Worm (Caenorhabditis elegans) whole organism, late embryonic: ENCODE results near the gene msp-32.

Experiments used
- ama-1 ChIP-seq: fragments of 150-350 bp; optimal IDR thresholded peaks from 2 replicates; lab custom pipeline; 2014
- ceh-2 ChIP-seq: sonication (generic microtip); optimal IDR thresholded peaks from 2 replicates; lab custom pipeline; 2016; ENCODE audit warnings: missing genotype, missing genetic modification characterization, missing compliant biosample characterization
- ceh-30 ChIP-seq: fragments of 150-350 bp; optimal IDR thresholded peaks from 2 replicates; lab custom pipeline; 2014; ENCODE audit warnings: missing biosample characterization, missing genetic modification characterization
- dve-1 ChIP-seq: sonication (generic microtip); optimal IDR thresholded peaks from 2 replicates; lab custom pipeline; 2017; ENCODE audit warnings: antibody characterized with exemption, mild to moderate bottlenecking, missing genetic modification characterization, missing compliant biosample characterization
- ets-4 ChIP-seq: sonication (generic microtip); optimal IDR thresholded peaks from 2 replicates; lab custom pipeline; 2016; ENCODE audit warnings: missing genetic modification characterization, missing compliant biosample characterization
- fkh-10 ChIP-seq: fragments of 150-350 bp; optimal IDR thresholded peaks from 2 replicates; lab custom pipeline; 2014; ENCODE audit warnings: missing biosample characterization, missing genetic modification reagents, missing genetic modification characterization
- hlh-8 ChIP-seq: sonication (generic microtip); optimal IDR thresholded peaks from 2 replicates; lab custom pipeline; 2016; ENCODE audit warnings: missing genotype, missing genetic modification characterization, missing compliant biosample characterization
- lim-6 ChIP-seq: sonication (generic microtip); optimal IDR thresholded peaks from 2 replicates; lab custom pipeline; 2016; ENCODE audit warnings: missing genetic modification characterization, missing compliant biosample characterization
- lin-11 ChIP-seq: fragments of 200-800 bp; sonication (Bioruptor generic); optimal IDR thresholded peaks from 2 replicates; lab custom pipeline; 2018; ENCODE audit warnings: mild to moderate bottlenecking, missing genetic modification characterization, missing compliant biosample characterization
- odd-2 ChIP-seq: sonication (generic microtip); optimal IDR thresholded peaks from 2 replicates; lab custom pipeline; 2017; ENCODE audit warnings: antibody characterized with exemption, mild to moderate bottlenecking, missing genetic modification characterization, missing compliant biosample characterization
- tbx-7 ChIP-seq: sonication (generic microtip); optimal IDR thresholded peaks from 2 replicates; lab custom pipeline; 2016; ENCODE audit warnings: missing genotype, missing genetic modification characterization, missing compliant biosample characterization

DNA sequence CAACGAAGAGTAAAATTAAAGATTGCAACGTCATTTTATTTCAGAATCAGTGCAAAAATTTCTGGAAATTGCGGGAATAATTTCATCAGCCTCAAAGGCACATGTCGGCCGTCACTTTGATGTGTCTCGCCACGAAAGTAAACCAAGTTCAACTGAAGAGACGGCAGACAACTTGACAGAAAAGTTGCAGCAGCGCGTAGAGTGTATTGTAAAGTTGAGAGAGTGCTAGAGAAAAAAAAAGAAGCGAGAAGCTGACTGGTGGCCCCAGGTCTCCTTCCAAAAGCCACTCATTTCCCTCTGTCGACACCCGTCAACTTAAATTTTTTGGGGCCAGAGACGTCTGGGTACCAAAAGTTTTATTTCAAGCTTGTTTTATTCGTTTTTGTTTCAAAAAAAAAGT lies 5.6 kb downstream of the msp-32 start:
- TF ChIP-seq ama-1 (no peak), lim-6 (tag; lab: Kevin White, UChicago) (no peak), lin-11 (tag; lab: Kevin White, UChicago) (no peak), dve-1 (tag; lab: Kevin White, UChicago) (peak; percentile 44), fkh-10 (GFP tag; lab: Kevin White, UChicago) (no peak), hlh-8 (no peak), ets-4 (tag; lab: Kevin White, UChicago) (peak; percentile 1), ceh-2 (no peak), ceh-30 (tag; lab: Kevin White, UChicago) (peak; percentile 47), tbx-7 (no peak), odd-2 (tag; lab: Kevin White, UChicago) (no peak)
